Worm (Caenorhabditis elegans) whole organism, L4 larva: ENCODE data around the gene nadk-2.

Source experiments
- F37D6.2 ChIP-seq: sonication (generic microtip); optimal IDR thresholded peaks from 2 replicates; lab custom pipeline; 2016; ENCODE audit warnings: mild to moderate bottlenecking, missing genetic modification characterization, missing compliant biosample characterization
- ZK546.5 ChIP-seq, 2 experiments: sonication (generic microtip); optimal IDR thresholded peaks; 2 replicates each; lab custom pipeline; 2017; ENCODE audit warnings: missing biosample characterization in 2 of 2, missing genetic modification characterization in 2 of 2
- aha-1 ChIP-seq: fragments of 150-350 bp; peaks from one replicate; lab custom pipeline; 2014; ENCODE audit warnings: missing biosample characterization, missing genetic modification characterization
- aly-2 ChIP-seq: sonication (generic microtip); optimal IDR thresholded peaks from 2 replicates; lab custom pipeline; 2018; ENCODE audit warnings: missing biosample characterization, missing genetic modification characterization
- ama-1 ChIP-seq: fragments of 150-350 bp; optimal IDR thresholded peaks from 2 replicates; lab custom pipeline; 2014; ENCODE audit warnings: inconsistent platforms, mixed read lengths
- ceh-28 ChIP-seq: fragments of 150-350 bp; optimal IDR thresholded peaks from 2 replicates; lab custom pipeline; 2014; ENCODE audit warnings: missing biosample characterization, missing genetic modification reagents, missing genetic modification characterization
- ceh-32 ChIP-seq: sonication (generic microtip); optimal IDR thresholded peaks from 2 replicates; lab custom pipeline; 2016; ENCODE audit warnings: mild to moderate bottlenecking, missing genetic modification characterization, missing compliant biosample characterization; ENCODE audit not compliant: poor library complexity
- ceh-82 ChIP-seq: sonication (generic microtip); optimal IDR thresholded peaks from 2 replicates; lab custom pipeline; 2017; ENCODE audit warnings: missing biosample characterization, missing genetic modification characterization
- ces-1 ChIP-seq: fragments of 150-350 bp; sonication (generic microtip); optimal IDR thresholded peaks from 4 replicates; lab custom pipeline; 2014; ENCODE audit warnings: missing biosample characterization, missing genetic modification reagents, missing genetic modification characterization
- ctbp-1 ChIP-seq: fragments of 200-800 bp; sonication (Bioruptor generic); IDR thresholded peaks from 2 replicates; pipeline ENCODE4 v1.3.6; 2022; ENCODE audit warnings: missing genetic modification reagents, missing genetic modification characterization, missing compliant biosample characterization
- daf-19 ChIP-seq: fragments of 200-800 bp; sonication (Bioruptor generic); conservative IDR thresholded peaks from 2 replicates; pipeline ENCODE4 v1.3.6; 2022; ENCODE audit warnings: missing genetic modification characterization, missing compliant biosample characterization
- dmd-6 ChIP-seq: fragments of 200-800 bp; sonication (Bioruptor generic); IDR thresholded peaks from 2 replicates; pipeline ENCODE4 v1.3.6; 2022; ENCODE audit warnings: missing genetic modification reagents, missing genetic modification characterization, missing compliant biosample characterization
- dve-1 ChIP-seq: sonication (generic microtip); optimal IDR thresholded peaks from 2 replicates; lab custom pipeline; 2017; ENCODE audit warnings: antibody characterized with exemption, mild to moderate bottlenecking, missing genetic modification characterization, missing compliant biosample characterization; ENCODE audit not compliant: insufficient read depth
- fkh-10 ChIP-seq: fragments of 150-350 bp; optimal IDR thresholded peaks from 2 replicates; lab custom pipeline; 2014; ENCODE audit warnings: missing biosample characterization, missing genetic modification reagents, missing genetic modification characterization
- fos-1 ChIP-seq: fragments of 150-350 bp; optimal IDR thresholded peaks from 2 replicates; lab custom pipeline; 2014; ENCODE audit warnings: missing biosample characterization, missing genetic modification characterization
- gei-8 ChIP-seq: fragments of 200-800 bp; sonication (Bioruptor generic); optimal IDR thresholded peaks from 2 replicates; lab custom pipeline; 2018; ENCODE audit warnings: mild to moderate bottlenecking, missing genetic modification characterization, missing compliant biosample characterization
- hif-1 ChIP-seq, 2 experiments: sonication (generic microtip); optimal IDR thresholded peaks; 2 replicates each; lab custom pipeline; 2016 to 2017; ENCODE audit warnings: missing compliant biosample characterization in 2 of 2, missing genetic modification characterization in 2 of 2, missing genetic modification reagents in 2 of 2, missing genotype in 2 of 2, mild to moderate bottlenecking in 1 of 2
- hlh-30 ChIP-seq: sonication (generic microtip); optimal IDR thresholded peaks from 2 replicates; lab custom pipeline; 2017; ENCODE audit warnings: antibody characterized with exemption, mild to moderate bottlenecking, missing genetic modification characterization, missing compliant biosample characterization; ENCODE audit not compliant: insufficient read depth
- jun-1 ChIP-seq: fragments of 150-350 bp; optimal IDR thresholded peaks from 2 replicates; lab custom pipeline; 2014; ENCODE audit warnings: missing biosample characterization, missing genetic modification reagents, missing genetic modification characterization
- lin-15B ChIP-seq: fragments of 150-350 bp; sonication (generic microtip); optimal IDR thresholded peaks from 3 replicates; lab custom pipeline; 2014; ENCODE audit warnings: missing biosample characterization, missing genetic modification characterization
- lin-38 ChIP-seq: fragments of 200-800 bp; sonication (Bioruptor generic); IDR thresholded peaks from 2 replicates; pipeline ENCODE4 v1.3.6; 2022; ENCODE audit warnings: missing genetic modification reagents, missing genetic modification characterization, missing compliant biosample characterization
- lsy-2 ChIP-seq, 2 experiments: fragments of 150-350 bp in 1 of 2; sonication (generic microtip) in 1 of 2; optimal IDR thresholded peaks; 2 replicates each; lab custom pipeline; 2014 to 2017; ENCODE audit warnings: missing biosample characterization in 2 of 2, missing genetic modification characterization in 2 of 2
- mdl-1 ChIP-seq, 2 experiments: fragments of 150-350 bp in 1 of 2; sonication (generic microtip) in 1 of 2; optimal IDR thresholded peaks; 2 replicates each; lab custom pipeline; 2014 to 2017; ENCODE audit warnings: missing biosample characterization in 2 of 2, missing genetic modification characterization in 2 of 2
- mep-1 ChIP-seq: fragments of 150-350 bp; sonication (generic microtip); optimal IDR thresholded peaks from 3 replicates; lab custom pipeline; 2014; ENCODE audit warnings: missing biosample characterization, missing genetic modification characterization
- mxl-3 ChIP-seq: fragments of 200-800 bp; sonication (Bioruptor generic); optimal IDR thresholded peaks from 2 replicates; lab custom pipeline; 2018; ENCODE audit warnings: mild to moderate bottlenecking, missing genetic modification characterization, missing compliant biosample characterization
- nhr-102 ChIP-seq: sonication (generic microtip); optimal IDR thresholded peaks from 2 replicates; lab custom pipeline; 2016; ENCODE audit warnings: mild to moderate bottlenecking, missing genetic modification characterization, moderate library complexity, missing compliant biosample characterization
- nhr-111 ChIP-seq: fragments of 200-800 bp; sonication (Bioruptor generic); optimal IDR thresholded peaks from 2 replicates; lab custom pipeline; 2018; ENCODE audit warnings: mild to moderate bottlenecking, missing genetic modification characterization, missing compliant biosample characterization
- nhr-28 ChIP-seq: fragments of 150-350 bp; optimal IDR thresholded peaks from 2 replicates; lab custom pipeline; 2014; ENCODE audit warnings: missing biosample characterization, missing genetic modification characterization
- nhr-6 ChIP-seq: fragments of 150-350 bp; optimal IDR thresholded peaks from 2 replicates; lab custom pipeline; 2014; ENCODE audit warnings: missing biosample characterization, missing genetic modification characterization
- pha-4 ChIP-seq, 2 experiments: fragments of 150-350 bp in 1 of 2; fragments of 200-800 bp in 1 of 2; sonication (Bioruptor generic) in 1 of 2; IDR thresholded peaks in 1 of 2; optimal IDR thresholded peaks in 1 of 2; 2 replicates each; pipeline versions ENCODE4 v1.3.6 to Lab custom; 2014 to 2022; ENCODE audit warnings: missing genetic modification characterization in 2 of 2, missing genetic modification reagents in 2 of 2, missing biosample characterization in 1 of 2, missing compliant biosample characterization in 1 of 2
- php-3 ChIP-seq: fragments of 200-800 bp; sonication (Bioruptor generic); IDR thresholded peaks from 2 replicates; pipeline ENCODE4 v1.3.6; 2022; ENCODE audit warnings: missing genetic modification reagents, missing genetic modification characterization, missing compliant biosample characterization
- pqm-1 ChIP-seq: sonication (generic microtip); optimal IDR thresholded peaks from 2 replicates; lab custom pipeline; 2017; ENCODE audit warnings: missing biosample characterization, missing genetic modification characterization
- rbr-2 ChIP-seq: sonication (generic microtip); optimal IDR thresholded peaks from 2 replicates; lab custom pipeline; 2016; ENCODE audit warnings: missing genotype, missing genetic modification characterization, missing compliant biosample characterization
- sdz-12 ChIP-seq: fragments of 200-800 bp; sonication (Bioruptor generic); optimal IDR thresholded peaks from 2 replicates; lab custom pipeline; 2018; ENCODE audit warnings: mild to moderate bottlenecking, missing genetic modification characterization, missing compliant biosample characterization
- spr-3 ChIP-seq: fragments of 200-800 bp; sonication (Bioruptor generic); optimal IDR thresholded peaks from 2 replicates; lab custom pipeline; 2018; ENCODE audit warnings: mild to moderate bottlenecking, missing genetic modification characterization, missing compliant biosample characterization
- tag-97 ChIP-seq: fragments of 200-800 bp; sonication (Bioruptor generic); IDR thresholded peaks from 2 replicates; pipeline ENCODE4 v1.3.6; 2022; ENCODE audit warnings: missing genetic modification characterization, missing compliant biosample characterization
- unc-130 ChIP-seq: sonication (generic microtip); optimal IDR thresholded peaks from 2 replicates; lab custom pipeline; 2016; ENCODE audit warnings: missing genetic modification reagents, missing genetic modification characterization, missing compliant biosample characterization
- unc-39 ChIP-seq: sonication (generic microtip); optimal IDR thresholded peaks from 2 replicates; lab custom pipeline; 2017; ENCODE audit warnings: missing biosample characterization, missing genetic modification characterization
- unc-62 ChIP-seq, 3 experiments: fragments of 150-350 bp in 1 of 3; sonication (generic microtip); optimal IDR thresholded peaks in 2 of 3; peaks in 1 of 3; 1 replicate in 1 of 3; 2 replicates in 2 of 3; lab custom pipeline; 2014 to 2017; ENCODE audit warnings: missing biosample characterization in 3 of 3, missing genetic modification characterization in 3 of 3, missing genetic modification reagents in 3 of 3, missing genotype in 1 of 3
- zag-1 ChIP-seq: fragments of 150-350 bp; optimal IDR thresholded peaks from 2 replicates; lab custom pipeline; 2014; ENCODE audit warnings: missing biosample characterization, missing genetic modification characterization
- zfp-2 ChIP-seq: sonication (generic microtip); optimal IDR thresholded peaks from 2 replicates; lab custom pipeline; 2016; ENCODE audit warnings: mild to moderate bottlenecking, missing genetic modification characterization, missing compliant biosample characterization
- zfp-3 ChIP-seq: fragments of 200-800 bp; sonication (Bioruptor generic); conservative IDR thresholded peaks from 2 replicates; pipeline ENCODE4 v1.3.6; 2022; ENCODE audit warnings: missing genetic modification reagents, missing genetic modification characterization, missing compliant biosample characterization
- ztf-7 ChIP-seq: fragments of 150-350 bp; optimal IDR thresholded peaks from 2 replicates; lab custom pipeline; 2014; ENCODE audit warnings: missing biosample characterization, missing genetic modification characterization

The nadk-2 gene

ce11 chrII:12006575-12007098 lies 42.7 kb upstream of the nadk-2 start, which contains the start of gene mcm-2 (continued):
- TF ChIP-seq unc-130 (GFP tag; lab: Kevin White, UChicago) (peak; percentile 89), gei-8 (no peak), ZK546.5 (tag; optimal IDR thresholded peaks at IDR 0.05; lab: Kevin White, UChicago) (no peak), fkh-10 (GFP tag; lab: Kevin White, UChicago) (no peak), zag-1 (no peak), rbr-2 (peak; percentile 8), F37D6.2 (tag; lab: Kevin White, UChicago) (no peak), nhr-28 (peak; percentile 29), mxl-3 (GFP tag; lab: Kevin White, UChicago) (no peak)

ce11 chrII:12008772-12009171 lies 40.6 kb upstream of the nadk-2 start, which contains the start of gene glb-29:
TSS of gene glb-29 (plus strand) at chrII:12009072.
- no peak for TF ChIP-seq spr-3 (GFP tag; lab: Kevin White, UChicago)
- TF ChIP-seq ces-1: no peak
- no peak for TF ChIP-seq aly-2 (tag; lab: Kevin White, UChicago)
- TF ChIP-seq nhr-102 (tag; lab: Kevin White, UChicago): no peak
- no peak for TF ChIP-seq ama-1
- no peak for TF ChIP-seq aha-1
- no peak for TF ChIP-seq gei-8
- no peak for TF ChIP-seq lin-15B (tag; lab: Kevin White, UChicago)
- TF ChIP-seq ceh-82 (tag; lab: Kevin White, UChicago): no peak
- no peak for TF ChIP-seq dve-1 (tag; lab: Kevin White, UChicago)
- no peak for TF ChIP-seq ctbp-1
- TF ChIP-seq zfp-3: no peak
- no peak for TF ChIP-seq unc-39 (tag; lab: Kevin White, UChicago)
- no peak for TF ChIP-seq ztf-7 (tag; lab: Kevin White, UChicago)
- no peak for TF ChIP-seq nhr-28
- TF ChIP-seq unc-62 (GFP tag; optimal IDR thresholded peaks at IDR 0.05 in 1 of 2; lab: Kevin White, UChicago): no peak
- TF ChIP-seq unc-62 (tag; optimal IDR thresholded peaks at IDR 0.05; lab: Kevin White, UChicago): no peak
- TF ChIP-seq nhr-6: no peak
- TF ChIP-seq tag-97 (GFP tag; lab: Robert Waterston, UW): no peak
- no peak for TF ChIP-seq daf-19 (GFP tag; lab: Robert Waterston, UW)
- no peak for TF ChIP-seq ceh-32 (tag; lab: Kevin White, UChicago)

ce11 chrII:12023315-12023878 lies 26.0 kb upstream of the nadk-2 start, which contains the start of gene Y17G7B.12:
TSS of gene Y17G7B.12 (plus strand) at chrII:12023861.
- no peak for TF ChIP-seq zag-1
- peak in 1 of 2 experiments; percentile 77 for TF ChIP-seq lsy-2 (tag; optimal IDR thresholded peaks at IDR 0.05; lab: Kevin White, UChicago)
- TF ChIP-seq sdz-12 (GFP tag; lab: Kevin White, UChicago): no peak
- TF ChIP-seq lin-38 (GFP tag; lab: Robert Waterston, UW): peak; percentile 46
- TF ChIP-seq aha-1: peak; percentile 18

ce11 chrII:12027697-12028245 lies 21.6 kb upstream of the nadk-2 start, which contains the start of gene Y17G7B.8:
TSS of gene Y17G7B.8 (minus strand) at chrII:12027747.
- TF ChIP-seq fos-1 (tag; lab: Kevin White, UChicago) (no peak), ceh-28 (no peak), pqm-1 (tag; lab: Kevin White, UChicago) (peak; percentile 64), aha-1 (peak; percentile 69), nhr-28 (peak; percentile 61), mep-1 (tag; lab: Kevin White, UChicago) (peak; percentile 8), dmd-6 (GFP tag; lab: Robert Waterston, UW) (peak; percentile 75; the same call in 1 of the 2 replicates), nhr-6 (peak; percentile 92), pha-4 (GFP tag; IDR thresholded peaks at IDR 0.05; lab: Robert Waterston, UW) (no peak), pha-4 (tag; optimal IDR thresholded peaks at IDR 0.05; lab: Kevin White, UChicago) (peak; percentile 74), ces-1 (no peak), jun-1 (tag; lab: Kevin White, UChicago) (no peak), ctbp-1 (no peak), mdl-1 (tag; optimal IDR thresholded peaks at IDR 0.05; lab: Kevin White, UChicago) (peak in 1 of 2 experiments; percentile 55), hlh-30 (tag; lab: Kevin White, UChicago) (peak; percentile 42), hif-1 (tag; optimal IDR thresholded peaks at IDR 0.05; lab: Kevin White, UChicago) (peak in 1 of 2 experiments; percentile 21), tag-97 (GFP tag; lab: Robert Waterston, UW) (no peak), dve-1 (tag; lab: Kevin White, UChicago) (peak; percentile 80), zfp-2 (tag; lab: Kevin White, UChicago) (no peak), php-3 (peak; percentile 91), unc-62 (GFP tag; optimal IDR thresholded peaks at IDR 0.05 in 1 of 2; lab: Kevin White, UChicago) (peak in 1 of 2 experiments; percentile 1), unc-62 (tag; optimal IDR thresholded peaks at IDR 0.05; lab: Kevin White, UChicago) (no peak), nhr-111 (GFP tag; lab: Kevin White, UChicago) (no peak)
